Fruit fly (Drosophila melanogaster): ENCODE results near the gene AdamTS-B.

Gene AdamTS-B

dm6 chrX:5689417-5690215 lies 8.7 kb upstream of the AdamTS-B start, which contains the start of the genes PGAP1 and cv (continued):
- no peak for TF ChIP-seq Eip74EF (GFP tag; optimal IDR thresholded peaks at IDR 0.05)
- TF ChIP-seq Vsx1 (GFP tag; optimal IDR thresholded peaks at IDR 0.05): no peak
- no peak for TF ChIP-seq CG10462 (GFP tag; optimal IDR thresholded peaks at IDR 0.05)
- peak; percentile 48 for TF ChIP-seq CG12391 (tag; optimal IDR thresholded peaks at IDR 0.05)
- TF ChIP-seq ftz-f1 (GFP tag; optimal IDR thresholded peaks at IDR 0.05): no peak
- peak; percentile 30 for TF ChIP-seq az2 (GFP tag; optimal IDR thresholded peaks at IDR 0.05)
- peak; percentile 78 for TF ChIP-seq Sry-β (GFP tag; optimal IDR thresholded peaks at IDR 0.05)
- no peak for TF ChIP-seq CG10959 (GFP tag; IDR thresholded peaks at IDR 0.05)
- TF ChIP-seq Hmr (GFP tag; optimal IDR thresholded peaks at IDR 0.05): no peak
- no peak for TF ChIP-seq dati (GFP tag; IDR thresholded peaks at IDR 0.05)
- TF ChIP-seq Lhr (GFP tag; optimal IDR thresholded peaks at IDR 0.05): peak; percentile 12
- no peak for TF ChIP-seq Abd-B (GFP tag; optimal IDR thresholded peaks at IDR 0.05)
- no peak for TF ChIP-seq odd (GFP tag; optimal IDR thresholded peaks at IDR 0.05)
- peak; percentile 67 for TF ChIP-seq vnd (GFP tag; IDR thresholded peaks at IDR 0.05; ENCODE audit: partially characterized antibody)
- TF ChIP-seq Atf3 (GFP tag; optimal IDR thresholded peaks at IDR 0.05): no peak
- TF ChIP-seq tx (GFP tag; optimal IDR thresholded peaks at IDR 0.05): no peak
- TF ChIP-seq CG15514 (GFP tag; optimal IDR thresholded peaks at IDR 0.05): peak; percentile 41
- no peak for TF ChIP-seq Awh (GFP tag; IDR thresholded peaks at IDR 0.05)
- peak; percentile 30 for TF ChIP-seq Meics (GFP tag; optimal IDR thresholded peaks at IDR 0.05)
- TF ChIP-seq CG33213 (GFP tag; optimal IDR thresholded peaks at IDR 0.05): no peak
- no peak for TF ChIP-seq HHEX (GFP tag; optimal IDR thresholded peaks at IDR 0.05)
- TF ChIP-seq CG12071 (GFP tag; optimal IDR thresholded peaks at IDR 0.05): no peak
- no peak for TF ChIP-seq CG11085 (GFP tag; IDR thresholded peaks at IDR 0.05)
- peak; percentile 43 for TF ChIP-seq CG9437 (GFP tag; optimal IDR thresholded peaks at IDR 0.05)
- no peak for TF ChIP-seq seq (GFP tag; IDR thresholded peaks at IDR 0.05)
- peak; percentile 22 to 29 for TF ChIP-seq tll (GFP tag; optimal IDR thresholded peaks at IDR 0.05)

dm6 chrX:5690216-5690523 lies 8.2 kb upstream of the AdamTS-B start:
- no peak for TF ChIP-seq tio (GFP tag; optimal IDR thresholded peaks at IDR 0.05)
- TF ChIP-seq Adf1 (GFP tag; IDR thresholded peaks at IDR 0.05): peak; percentile 91
- no peak for TF ChIP-seq CG10462 (GFP tag; optimal IDR thresholded peaks at IDR 0.05)
- no peak for TF ChIP-seq Xbp1 (GFP tag; optimal IDR thresholded peaks at IDR 0.05)
- TF ChIP-seq knrl (GFP tag; IDR thresholded peaks at IDR 0.05; ENCODE audit: partially characterized antibody): no peak
- TF ChIP-seq CG8089 (GFP tag; optimal IDR thresholded peaks at IDR 0.05): no peak
- TF ChIP-seq CG12942 (GFP tag; optimal IDR thresholded peaks at IDR 0.05): no peak
- TF ChIP-seq CG12104 (GFP tag; optimal IDR thresholded peaks at IDR 0.05): no peak
- peak in 1 of 2 experiments; percentile 15 for TF ChIP-seq Trl (optimal IDR thresholded peaks at IDR 0.05)
- TF ChIP-seq Trl (GFP tag; optimal IDR thresholded peaks at IDR 0.05): no peak
- TF ChIP-seq Awh (GFP tag; IDR thresholded peaks at IDR 0.05): no peak
- TF ChIP-seq Gug (GFP tag; IDR thresholded peaks at IDR 0.05): no peak
- TF ChIP-seq oc (tag; optimal IDR thresholded peaks at IDR 0.05): peak; percentile 32
- TF ChIP-seq tap (tag; optimal IDR thresholded peaks at IDR 0.05): no peak
- TF ChIP-seq yki (optimal IDR thresholded peaks at IDR 0.05): no peak
- no peak for TF ChIP-seq emc (GFP tag; optimal IDR thresholded peaks at IDR 0.05)
- TF ChIP-seq CG7963 (GFP tag; IDR thresholded peaks at IDR 0.05; ENCODE audit: partially characterized antibody): no peak
- no peak for TF ChIP-seq CG5245 (GFP tag; optimal IDR thresholded peaks at IDR 0.05)
- TF ChIP-seq CG12219 (GFP tag; optimal IDR thresholded peaks at IDR 0.05): no peak
- TF ChIP-seq CG13894 (tag; optimal IDR thresholded peaks at IDR 0.05): no peak
- no peak for TF ChIP-seq CG7271 (tag; optimal IDR thresholded peaks at IDR 0.05)
- TF ChIP-seq Sox100B (GFP tag; optimal IDR thresholded peaks at IDR 0.05): no peak
- no peak for TF ChIP-seq lmd (GFP tag; IDR thresholded peaks at IDR 0.05)
- no peak for TF ChIP-seq HLH3B (GFP tag; IDR thresholded peaks at IDR 0.05)
- no peak for TF ChIP-seq CG17912 (GFP tag; optimal IDR thresholded peaks at IDR 0.05)
- no peak for TF ChIP-seq CG9609 (GFP tag; optimal IDR thresholded peaks at IDR 0.05)
